Fruit fly (Drosophila melanogaster) whole organism, embryonic: Measurements from ENCODE around the gene grnd.

Experiments
- Ada2b ChIP-seq: fragments of 200-800 bp; sonication (Bioruptor generic); IDR thresholded peaks from 2 replicates; pipeline ENCODE4 v1.3.6; 2022; ENCODE audit warnings: missing biosample characterization, missing genetic modification characterization
- BtbVII ChIP-seq: fragments of 200-800 bp; sonication (Bioruptor generic); optimal IDR thresholded peaks from 3 replicates; lab custom pipeline; 2017; ENCODE audit warnings: missing biosample characterization, mild to moderate bottlenecking, missing genetic modification characterization
- CG10959 ChIP-seq: fragments of 200-800 bp; sonication (Bioruptor generic); IDR thresholded peaks from 2 replicates; pipeline ENCODE4 v1.3.6; 2022; ENCODE audit warnings: missing biosample characterization, missing genetic modification characterization
- CG12071 ChIP-seq: fragments of 200-800 bp; sonication (Bioruptor generic); optimal IDR thresholded peaks from 3 replicates; lab custom pipeline; 2018; ENCODE audit warnings: missing biosample characterization, mild to moderate bottlenecking, missing genetic modification characterization
- CG12219 ChIP-seq: fragments of 200-800 bp; sonication (Bioruptor generic); optimal IDR thresholded peaks from 3 replicates; lab custom pipeline; 2018; ENCODE audit warnings: missing biosample characterization, mild to moderate bottlenecking, missing genetic modification characterization
- CG12769 ChIP-seq: fragments of 200-800 bp; sonication (Bioruptor generic); optimal IDR thresholded peaks from 2 replicates; lab custom pipeline; 2019; ENCODE audit warnings: missing biosample characterization, mild to moderate bottlenecking, missing genetic modification characterization, moderate library complexity
- CG13287 ChIP-seq: fragments of 200-800 bp; sonication (Bioruptor generic); IDR thresholded peaks from 2 replicates; pipeline ENCODE4 v1.3.6; 2022; ENCODE audit warnings: missing biosample characterization, missing genetic modification characterization; ENCODE audit not compliant: partially characterized antibody
- CG13775 ChIP-seq: fragments of 200-800 bp; sonication (Bioruptor generic); optimal IDR thresholded peaks from 3 replicates; lab custom pipeline; 2017; ENCODE audit warnings: missing biosample characterization, mild to moderate bottlenecking, missing genetic modification characterization
- CG14441 ChIP-seq: fragments of 200-800 bp; sonication (Bioruptor generic); IDR thresholded peaks from 2 replicates; pipeline ENCODE4 v1.3.6; 2022; ENCODE audit warnings: missing biosample characterization, missing genetic modification characterization
- CG15479 ChIP-seq: fragments of 200-800 bp; sonication (Bioruptor generic); optimal IDR thresholded peaks from 3 replicates; lab custom pipeline; 2019; ENCODE audit warnings: missing biosample characterization, mild to moderate bottlenecking, missing genetic modification characterization, moderate library complexity
- CG17385 ChIP-seq: fragments of 200-800 bp; sonication (Bioruptor generic); optimal IDR thresholded peaks from 3 replicates; lab custom pipeline; 2018; ENCODE audit warnings: missing biosample characterization, mild to moderate bottlenecking, missing genetic modification characterization
- CG3065 ChIP-seq: fragments of 200-800 bp; sonication (Bioruptor generic); optimal IDR thresholded peaks from 2 replicates; lab custom pipeline; 2016; ENCODE audit warnings: missing biosample characterization, missing genetic modification characterization
- CG6689 ChIP-seq: fragments of 200-800 bp; sonication (Bioruptor generic); IDR thresholded peaks from 2 replicates; pipeline ENCODE4 v1.3.6; 2022; ENCODE audit warnings: missing biosample characterization, missing genetic modification characterization
- CG6813 ChIP-seq: fragments of 200-800 bp; sonication (Bioruptor generic); optimal IDR thresholded peaks from 2 replicates; lab custom pipeline; 2017; ENCODE audit warnings: missing biosample characterization, missing genetic modification characterization, mild to moderate bottlenecking, moderate library complexity, missing genetic modification reagents
- CG8944 ChIP-seq: fragments of 200-800 bp; sonication (Bioruptor generic); optimal IDR thresholded peaks from 3 replicates; lab custom pipeline; 2016; ENCODE audit warnings: missing biosample characterization, missing genetic modification characterization
- Camta ChIP-seq: fragments of 200-800 bp; sonication (Bioruptor generic); optimal IDR thresholded peaks from 2 replicates; lab custom pipeline; 2016; ENCODE audit warnings: missing biosample characterization, missing genetic modification characterization
- Dbx ChIP-seq: fragments of 200-800 bp; sonication (Bioruptor generic); IDR thresholded peaks from 3 replicates; pipeline ENCODE4 v1.3.6; 2022; ENCODE audit warnings: missing biosample characterization, missing genetic modification characterization
- Dek ChIP-seq: fragments of 200-800 bp; sonication (Bioruptor generic); optimal IDR thresholded peaks from 3 replicates; lab custom pipeline; 2019; ENCODE audit warnings: missing biosample characterization, mild to moderate bottlenecking, missing genetic modification characterization, moderate library complexity
- Doc3 ChIP-seq: fragments of 200-800 bp; sonication (Bioruptor generic); IDR thresholded peaks from 3 replicates; pipeline ENCODE4 v1.3.6; 2022; ENCODE audit warnings: missing biosample characterization, missing genetic modification characterization; ENCODE audit not compliant: partially characterized antibody
- E2f1 ChIP-seq: fragments of 200-800 bp; sonication (Bioruptor generic); IDR thresholded peaks from 2 replicates; pipeline ENCODE4 v1.3.6; 2022; ENCODE audit warnings: missing biosample characterization, missing genetic modification characterization
- Fer1 ChIP-seq: fragments of 200-800 bp; sonication (Bioruptor generic); optimal IDR thresholded peaks from 2 replicates; lab custom pipeline; 2017; ENCODE audit warnings: missing biosample characterization, mild to moderate bottlenecking, missing genetic modification characterization
- Hmx ChIP-seq: fragments of 200-800 bp; sonication (Bioruptor generic); optimal IDR thresholded peaks from 2 replicates; lab custom pipeline; 2016; ENCODE audit warnings: missing biosample characterization, missing genetic modification characterization
- Hr39 ChIP-seq: fragments of >200 bp; optimal IDR thresholded peaks from 2 replicates; lab custom pipeline; 2017
- Mad ChIP-seq: fragments of 200-800 bp; sonication (Bioruptor generic); optimal IDR thresholded peaks from 2 replicates; lab custom pipeline; 2016; ENCODE audit warnings: missing biosample characterization, missing genetic modification characterization
- NK7.1 ChIP-seq: fragments of 200-800 bp; sonication (Bioruptor generic); optimal IDR thresholded peaks from 3 replicates; lab custom pipeline; 2016; ENCODE audit warnings: missing biosample characterization, missing genetic modification characterization
- Neu2 ChIP-seq: fragments of 200-800 bp; sonication (Bioruptor generic); optimal IDR thresholded peaks from 3 replicates; lab custom pipeline; 2016; ENCODE audit warnings: missing biosample characterization, missing genetic modification characterization, borderline replicate concordance
- Nf-YB ChIP-seq: fragments of 200-800 bp; sonication (Bioruptor generic); optimal IDR thresholded peaks from 3 replicates; lab custom pipeline; 2019; ENCODE audit warnings: missing biosample characterization, mild to moderate bottlenecking, missing genetic modification characterization, moderate library complexity
- Ravus ChIP-seq: fragments of 200-800 bp; sonication (Bioruptor generic); IDR thresholded peaks from 2 replicates; pipeline ENCODE4 v1.3.6; 2022; ENCODE audit warnings: missing biosample characterization, missing genetic modification characterization
- Sin3A ChIP-seq: fragments of >200 bp; optimal IDR thresholded peaks from 2 replicates; lab custom pipeline; 2018
- Six4 ChIP-seq: fragments of 200-800 bp; sonication (Bioruptor generic); optimal IDR thresholded peaks from 2 replicates; lab custom pipeline; 2016; ENCODE audit warnings: missing biosample characterization, missing genetic modification characterization
- Sry-β ChIP-seq: fragments of 200-800 bp; sonication (Bioruptor generic); optimal IDR thresholded peaks from 2 replicates; lab custom pipeline; 2018; ENCODE audit warnings: missing biosample characterization, mild to moderate bottlenecking, missing genetic modification characterization, moderate library complexity
- Xbp1 ChIP-seq: fragments of 200-800 bp; sonication (Bioruptor generic); optimal IDR thresholded peaks from 3 replicates; lab custom pipeline; 2016; ENCODE audit warnings: missing biosample characterization, mild to moderate bottlenecking, missing genetic modification characterization
- ac ChIP-seq: fragments of 200-800 bp; sonication (Bioruptor generic); optimal IDR thresholded peaks from 3 replicates; lab custom pipeline; 2017; ENCODE audit warnings: missing biosample characterization, mild to moderate bottlenecking, missing genetic modification characterization
- az2 ChIP-seq: fragments of 200-800 bp; sonication (Bioruptor generic); optimal IDR thresholded peaks from 3 replicates; lab custom pipeline; 2016; ENCODE audit warnings: missing biosample characterization, missing genetic modification characterization
- bbx ChIP-seq: fragments of 200-800 bp; sonication (Bioruptor generic); IDR thresholded peaks from 2 replicates; pipeline ENCODE4 v1.3.6; 2022; ENCODE audit warnings: missing biosample characterization, missing genetic modification characterization; ENCODE audit not compliant: partially characterized antibody
- btn ChIP-seq: fragments of 200-800 bp; sonication (Bioruptor generic); optimal IDR thresholded peaks from 2 replicates; lab custom pipeline; 2016; ENCODE audit warnings: missing biosample characterization, missing genetic modification characterization
- disco-r ChIP-seq: fragments of 200-800 bp; sonication (Bioruptor generic); optimal IDR thresholded peaks from 2 replicates; lab custom pipeline; 2016; ENCODE audit warnings: missing biosample characterization, missing genetic modification characterization
- dmrt99B ChIP-seq: fragments of 200-800 bp; sonication (Bioruptor generic); optimal IDR thresholded peaks from 2 replicates; lab custom pipeline; 2018; ENCODE audit warnings: missing biosample characterization, mild to moderate bottlenecking, missing genetic modification characterization, moderate library complexity
- esg ChIP-seq: fragments of 200-800 bp; sonication (Bioruptor generic); conservative IDR thresholded peaks from 2 replicates; pipeline ENCODE4 v1.3.6; 2022; ENCODE audit warnings: missing biosample characterization, missing genetic modification characterization
- fru ChIP-seq: fragments of >200 bp; optimal IDR thresholded peaks from 2 replicates; lab custom pipeline; 2017
- gcm2 ChIP-seq: fragments of 200-800 bp; sonication (Bioruptor generic); optimal IDR thresholded peaks from 2 replicates; lab custom pipeline; 2016; ENCODE audit warnings: missing biosample characterization, missing genetic modification characterization
- gsb ChIP-seq: fragments of 200-800 bp; sonication (Bioruptor generic); IDR thresholded peaks from 2 replicates; pipeline ENCODE4 v1.3.6; 2022; ENCODE audit warnings: missing biosample characterization, missing genetic modification characterization
- inv ChIP-seq: fragments of 200-800 bp; sonication (Bioruptor generic); IDR thresholded peaks from 2 replicates; pipeline ENCODE4 v1.3.6; 2022; ENCODE audit warnings: missing biosample characterization, missing genetic modification characterization; ENCODE audit not compliant: partially characterized antibody
- lab ChIP-seq: fragments of 200-800 bp; sonication (Bioruptor generic); optimal IDR thresholded peaks from 3 replicates; lab custom pipeline; 2017; ENCODE audit warnings: missing biosample characterization, missing genetic modification characterization, mild to moderate bottlenecking, moderate library complexity, missing genetic modification reagents
- nerfin-2 ChIP-seq: fragments of 200-800 bp; sonication (Bioruptor generic); IDR thresholded peaks from 2 replicates; pipeline ENCODE4 v1.3.6; 2022; ENCODE audit warnings: missing biosample characterization, missing genetic modification characterization; ENCODE audit not compliant: partially characterized antibody
- org-1 ChIP-seq: fragments of 200-800 bp; sonication (Bioruptor generic); optimal IDR thresholded peaks from 2 replicates; lab custom pipeline; 2017; ENCODE audit warnings: missing biosample characterization, missing genetic modification characterization
- pros ChIP-seq: fragments of 200-800 bp; sonication (Bioruptor generic); optimal IDR thresholded peaks from 3 replicates; lab custom pipeline; 2019; ENCODE audit warnings: missing biosample characterization, mild to moderate bottlenecking, missing genetic modification characterization, moderate library complexity
- ranshi ChIP-seq: fragments of 200-800 bp; sonication (Bioruptor generic); IDR thresholded peaks from 2 replicates; pipeline ENCODE4 v1.3.6; 2022; ENCODE audit warnings: missing biosample characterization, missing genetic modification characterization
- stwl ChIP-seq: fragments of 200-800 bp; sonication (Bioruptor generic); optimal IDR thresholded peaks from 3 replicates; lab custom pipeline; 2018; ENCODE audit warnings: missing biosample characterization, mild to moderate bottlenecking, missing genetic modification characterization, moderate library complexity
- trem ChIP-seq: fragments of 200-800 bp; optimal IDR thresholded peaks from 3 replicates; lab custom pipeline; 2019; ENCODE audit warnings: missing biosample characterization, mild to moderate bottlenecking, missing genetic modification characterization, moderate library complexity
- tx ChIP-seq: fragments of 200-800 bp; sonication (Bioruptor generic); optimal IDR thresholded peaks from 2 replicates; lab custom pipeline; 2016; ENCODE audit warnings: missing biosample characterization, missing genetic modification characterization
- zen ChIP-seq: fragments of 200-800 bp; sonication (Bioruptor generic); optimal IDR thresholded peaks from 3 replicates; lab custom pipeline; 2018; ENCODE audit warnings: missing biosample characterization, mild to moderate bottlenecking, missing genetic modification characterization, moderate library complexity

Gene grnd

DNA sequence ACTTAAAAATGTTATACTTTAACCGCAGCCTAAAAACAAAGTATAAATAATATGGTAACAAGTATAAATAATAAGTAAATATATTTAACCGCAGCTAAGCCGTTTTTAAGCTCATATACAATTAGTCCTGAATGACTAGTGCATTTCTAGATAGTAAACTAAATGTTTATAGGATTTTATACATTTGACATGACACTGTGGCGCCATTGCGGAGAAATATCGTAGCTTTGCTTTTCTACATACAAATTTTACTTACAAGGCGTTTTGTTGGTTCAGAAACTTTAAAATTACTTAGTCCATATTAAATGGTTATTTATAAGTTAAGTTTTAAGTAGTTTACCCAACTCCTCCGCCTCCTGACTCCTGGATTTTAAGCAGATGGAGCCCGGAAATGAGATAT lies 44.0 kb upstream of the grnd start (continued):
- peak; percentile 21; the same call in 1 of the 2 replicates for TF ChIP-seq CG14441 (GFP tag; lab: Robert Waterston, UW)
- TF ChIP-seq pros (GFP tag; lab: Kevin White, UChicago) = no peak
- no peak for TF ChIP-seq dmrt99B (tag; lab: Kevin White, UChicago)
- TF ChIP-seq CG17385 (GFP tag; lab: Kevin White, UChicago) = no peak
- TF ChIP-seq gcm2 (GFP tag; lab: Kevin White, UChicago) = no peak
- TF ChIP-seq Ada2b (GFP tag; lab: Robert Waterston, UW) = no peak
- no peak for TF ChIP-seq tx (GFP tag; lab: Kevin White, UChicago)
- no peak for TF ChIP-seq gsb (GFP tag; lab: Robert Waterston, UW)
- TF ChIP-seq CG13775 = no peak
- TF ChIP-seq BtbVII (GFP tag; lab: Kevin White, UChicago) = no peak
- TF ChIP-seq Xbp1 = peak; percentile 35
- TF ChIP-seq Dek = peak; percentile 50
- TF ChIP-seq Hmx (GFP tag; lab: Kevin White, UChicago) = no peak
- no peak for TF ChIP-seq CG3065 (GFP tag; lab: Kevin White, UChicago)
- no peak for TF ChIP-seq Ravus (GFP tag; lab: Robert Waterston, UW)
- TF ChIP-seq Doc3 = no peak
- no peak for TF ChIP-seq disco-r (GFP tag; lab: Kevin White, UChicago)
- no peak for TF ChIP-seq zen (tag; lab: Kevin White, UChicago)
- TF ChIP-seq Neu2 (GFP tag; lab: Kevin White, UChicago) = no peak
- TF ChIP-seq Dbx (GFP tag; lab: Robert Waterston, UW) = peak; percentile 39; the same call in 1 of the 3 replicates
- no peak for TF ChIP-seq CG15479 (GFP tag; lab: Kevin White, UChicago)
- TF ChIP-seq NK7.1 = no peak
- TF ChIP-seq CG12071 (GFP tag; lab: Kevin White, UChicago) = no peak
- no peak for TF ChIP-seq Six4 (GFP tag; lab: Kevin White, UChicago)
- no peak for TF ChIP-seq Camta (GFP tag; lab: Kevin White, UChicago)
- no peak for TF ChIP-seq inv (GFP tag; lab: Robert Waterston, UW)
- no peak for TF ChIP-seq CG12769 (tag; lab: Kevin White, UChicago)
- peak; percentile 59; the same call in 1 of the 2 replicates for TF ChIP-seq bbx (GFP tag; lab: Robert Waterston, UW)
- TF ChIP-seq btn (GFP tag; lab: Kevin White, UChicago) = no peak
- no peak for TF ChIP-seq Sry-β (GFP tag; lab: Kevin White, UChicago)
- TF ChIP-seq CG6689 = no peak
- no peak for TF ChIP-seq CG6813 (GFP tag; lab: Kevin White, UChicago)
- TF ChIP-seq CG10959 = no peak; the same call in 1 of the 2 replicates
- TF ChIP-seq stwl (tag; lab: Kevin White, UChicago) = peak; percentile 72
- TF ChIP-seq lab (GFP tag; lab: Kevin White, UChicago) = peak; percentile 19
- no peak for TF ChIP-seq fru (lab: Kevin White, UChicago)
- TF ChIP-seq esg (GFP tag; lab: Robert Waterston, UW) = no peak
- TF ChIP-seq org-1 = no peak
- no peak for TF ChIP-seq CG12219 (GFP tag; lab: Kevin White, UChicago)
- no peak for TF ChIP-seq nerfin-2 (GFP tag; lab: Robert Waterston, UW)
- no peak for TF ChIP-seq Hr39 (lab: Kevin White, UChicago)
- no peak for TF ChIP-seq ranshi
- TF ChIP-seq trem (tag; lab: Kevin White, UChicago) = peak; percentile 18
- no peak for TF ChIP-seq Nf-YB
- TF ChIP-seq ac (GFP tag; lab: Kevin White, UChicago) = no peak
- no peak for TF ChIP-seq CG13287 (GFP tag; lab: Robert Waterston, UW)
- TF ChIP-seq Mad (GFP tag; lab: Kevin White, UChicago) = no peak
- TF ChIP-seq E2f1 (GFP tag; lab: Robert Waterston, UW) = no peak
- TF ChIP-seq Sin3A = no peak
- no peak for TF ChIP-seq az2 (GFP tag; lab: Kevin White, UChicago)
- no peak for TF ChIP-seq CG8944 (GFP tag; lab: Kevin White, UChicago)
- no peak for TF ChIP-seq Fer1
